Fruit fly (Drosophila melanogaster): ENCODE measurements around the gene CCT1.

dm6 chr3R:22497025-22497424 lies 5.8 kb upstream of the CCT1 start, which contains the start of gene Octbeta1R:
- TF ChIP-seq Sin3A (optimal IDR thresholded peaks at IDR 0.05) (no peak), CG17186 (GFP tag; optimal IDR thresholded peaks at IDR 0.05) (no peak), Optix (GFP tag; IDR thresholded peaks at IDR 0.05) (no peak), amos (GFP tag; IDR thresholded peaks at IDR 0.05; ENCODE audit: partially characterized antibody) (no peak), Bdp1 (GFP tag; optimal IDR thresholded peaks at IDR 0.05) (no peak), ham (GFP tag; IDR thresholded peaks at IDR 0.05) (no peak), Hr3 (GFP tag; optimal IDR thresholded peaks at IDR 0.05) (no peak), stwl (tag; optimal IDR thresholded peaks at IDR 0.05) (no peak), CG15696 (tag; optimal IDR thresholded peaks at IDR 0.05) (no peak), CG2129 (GFP tag; IDR thresholded peaks at IDR 0.05; ENCODE audit: partially characterized antibody) (no peak), CG7357 (GFP tag; IDR thresholded peaks at IDR 0.05) (no peak), CG11723 (GFP tag; optimal IDR thresholded peaks at IDR 0.05) (no peak)
